Worm (Caenorhabditis elegans): ENCODE data around the gene oac-37.

Gene oac-37

DNA sequence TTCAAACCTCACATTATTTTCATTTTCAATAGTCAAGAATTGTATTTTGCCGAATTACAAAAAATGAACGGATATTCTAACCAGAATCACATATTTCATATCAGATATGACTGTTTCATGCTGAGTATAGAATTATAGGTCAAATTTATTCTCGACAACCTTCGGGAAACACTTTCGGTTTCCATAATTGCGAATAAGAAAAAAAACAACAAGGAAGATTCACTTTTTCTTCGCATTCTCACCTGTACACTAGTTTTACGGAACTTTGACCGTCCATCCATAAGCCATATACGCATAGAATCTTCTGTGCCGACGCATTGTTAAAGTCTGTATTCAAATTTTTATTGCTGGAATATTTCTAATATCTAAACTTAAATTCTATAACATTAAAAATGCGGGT lies at the start of gene oac-37:
oac-37 (plus strand) TSS at position 301 of the 400 bp plus-strand sequence.
- TF ChIP-seq elt-4 (tag; optimal IDR thresholded peaks at IDR 0.05): no peak
- no peak for TF ChIP-seq C08G9.2 (tag; optimal IDR thresholded peaks at IDR 0.05)
- TF ChIP-seq ceh-9 (tag; optimal IDR thresholded peaks at IDR 0.05): no peak
- no peak for TF ChIP-seq ceh-19 (GFP tag; optimal IDR thresholded peaks at IDR 0.05)
- no peak for TF ChIP-seq K02D7.2 (tag; optimal IDR thresholded peaks at IDR 0.05)
- no peak for TF ChIP-seq ceh-22 (tag; optimal IDR thresholded peaks at IDR 0.05)
- TF ChIP-seq lim-6 (tag; optimal IDR thresholded peaks at IDR 0.05): no peak
- TF ChIP-seq odd-2 (tag; optimal IDR thresholded peaks at IDR 0.05): no peak
- TF ChIP-seq che-1 (tag; optimal IDR thresholded peaks at IDR 0.05): no peak
- TF ChIP-seq unc-3 (GFP tag; conservative IDR thresholded peaks at IDR 0.05): no peak
- TF ChIP-seq unc-3 (tag; optimal IDR thresholded peaks at IDR 0.05): no peak
- no peak for TF ChIP-seq ztf-16 (tag; optimal IDR thresholded peaks at IDR 0.05)

ce11 chrIV:14098540-14099098 lies 47.1 kb upstream of the oac-37 start:
- no peak for TF ChIP-seq Y22D7AL.16 (tag; optimal IDR thresholded peaks at IDR 0.05)
- TF ChIP-seq pat-9 (tag; optimal IDR thresholded peaks at IDR 0.05): no peak
- peak; percentile 21 for TF ChIP-seq mec-3 (tag; optimal IDR thresholded peaks at IDR 0.05; ENCODE audit: borderline replicate concordance)
- no peak for TF ChIP-seq ahr-1 (tag; optimal IDR thresholded peaks at IDR 0.05)
- no peak for TF ChIP-seq fkh-10 (GFP tag; optimal IDR thresholded peaks at IDR 0.05)
- TF ChIP-seq nfya-1 (tag; optimal IDR thresholded peaks at IDR 0.05): no peak

DNA sequence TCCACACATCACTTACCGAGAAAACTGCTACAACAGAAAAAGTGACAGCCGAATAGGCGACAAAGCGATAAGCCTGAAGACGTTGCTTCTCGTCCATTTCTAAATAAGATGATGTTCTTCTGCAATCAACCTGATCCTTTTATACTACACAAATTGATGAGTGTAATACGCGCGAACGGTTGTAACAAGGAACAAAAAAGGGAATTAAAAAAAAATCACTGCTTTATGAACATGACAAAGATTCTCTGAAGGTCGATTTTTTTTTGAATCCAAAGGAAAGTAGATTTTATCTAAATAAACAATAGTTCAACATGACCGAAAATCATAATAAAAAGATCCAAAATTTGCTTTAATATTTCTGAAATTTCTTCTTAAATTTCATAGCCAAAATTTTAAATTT lies 46.4 kb upstream of the oac-37 start, which contains the start of gene col-133:
col-133 (minus strand) TSS at position 101 of the 400 bp plus-strand sequence.
- no peak for TF ChIP-seq Y22D7AL.16 (tag; optimal IDR thresholded peaks at IDR 0.05)
- no peak for TF ChIP-seq hlh-15 (tag; optimal IDR thresholded peaks at IDR 0.05)
- no peak for TF ChIP-seq lin-11 (tag; optimal IDR thresholded peaks at IDR 0.05)
- TF ChIP-seq pha-2 (tag; optimal IDR thresholded peaks at IDR 0.05): no peak
- no peak for TF ChIP-seq elt-4 (tag; optimal IDR thresholded peaks at IDR 0.05)
- no peak for TF ChIP-seq ceh-22 (tag; optimal IDR thresholded peaks at IDR 0.05)
- TF ChIP-seq elt-2 (tag; optimal IDR thresholded peaks at IDR 0.05): no peak
- no peak for TF ChIP-seq hlh-8 (tag; optimal IDR thresholded peaks at IDR 0.05)
- no peak for TF ChIP-seq madf-2 (tag; optimal IDR thresholded peaks at IDR 0.05)
- TF ChIP-seq ztf-16 (tag; optimal IDR thresholded peaks at IDR 0.05): no peak
- no peak for TF ChIP-seq dmd-4 (tag; optimal IDR thresholded peaks at IDR 0.05; ENCODE audit: borderline replicate concordance)
- TF ChIP-seq nhr-232 (tag; optimal IDR thresholded peaks at IDR 0.05): no peak
- no peak for TF ChIP-seq ama-1 (optimal IDR thresholded peaks at IDR 0.05)
- TF ChIP-seq hlh-30 (tag; optimal IDR thresholded peaks at IDR 0.05; ENCODE audit: insufficient read depth): no peak
- no peak for TF ChIP-seq ceh-9 (tag; optimal IDR thresholded peaks at IDR 0.05)
- no peak for TF ChIP-seq sox-2 (GFP tag; IDR thresholded peaks at IDR 0.05)
- TF ChIP-seq C38D4.7 (GFP tag; optimal IDR thresholded peaks at IDR 0.05): no peak
- no peak for TF ChIP-seq ceh-30 (tag; optimal IDR thresholded peaks at IDR 0.05)

- no peak for TF ChIP-seq C08G9.2 (tag; optimal IDR thresholded peaks at IDR 0.05)
- no peak for TF ChIP-seq gmeb-2 (tag; optimal IDR thresholded peaks at IDR 0.05)
- no peak for TF ChIP-seq Y22D7AL.16 (tag; optimal IDR thresholded peaks at IDR 0.05)
- no peak for TF ChIP-seq K02D7.2 (tag; optimal IDR thresholded peaks at IDR 0.05)
- no peak for TF ChIP-seq mec-3 (tag; optimal IDR thresholded peaks at IDR 0.05; ENCODE audit: borderline replicate concordance)
- no peak for TF ChIP-seq ceh-30 (tag; optimal IDR thresholded peaks at IDR 0.05)
- TF ChIP-seq nhr-232 (tag; optimal IDR thresholded peaks at IDR 0.05): no peak
- TF ChIP-seq rnt-1 (tag; optimal IDR thresholded peaks at IDR 0.05): no peak
- no peak for TF ChIP-seq dmd-4 (tag; optimal IDR thresholded peaks at IDR 0.05; ENCODE audit: borderline replicate concordance)
- TF ChIP-seq pag-3 (tag; optimal IDR thresholded peaks at IDR 0.05; ENCODE audit: borderline replicate concordance): no peak
- TF ChIP-seq elt-2 (tag; optimal IDR thresholded peaks at IDR 0.05): no peak
- TF ChIP-seq fax-1 (tag; optimal IDR thresholded peaks at IDR 0.05): no peak
- no peak for TF ChIP-seq ahr-1 (tag; optimal IDR thresholded peaks at IDR 0.05)
- no peak for TF ChIP-seq ceh-6 (GFP tag; optimal IDR thresholded peaks at IDR 0.05)
- TF ChIP-seq tbx-2 (tag; optimal IDR thresholded peaks at IDR 0.05): no peak
- TF ChIP-seq eyg-1 (tag; optimal IDR thresholded peaks at IDR 0.05): no peak
- TF ChIP-seq zip-5 (tag; optimal IDR thresholded peaks at IDR 0.05): no peak
- no peak for TF ChIP-seq ceh-48 (tag; optimal IDR thresholded peaks at IDR 0.05)
- TF ChIP-seq pha-4 (tag; optimal IDR thresholded peaks at IDR 0.05): no peak
Observed at ce11 chrIV:14103054-14103453, 42.6 kb upstream of the oac-37 start, which contains the start of gene F52B11.5. Gene F52B11.5, minus strand, starts transcription at chrIV:14103231.
